Fruit fly (Drosophila melanogaster): ENCODE results near the gene FASN1.

FASN1 gene

dm6 chr2L:3086290-3086876 is 30.0 kb downstream of the FASN1 start:
- TF ChIP-seq pan (optimal IDR thresholded peaks at IDR 0.05) = no peak
- TF ChIP-seq EcR (GFP tag; optimal IDR thresholded peaks at IDR 0.05) = no peak
- no peak for TF ChIP-seq usp (GFP tag; optimal IDR thresholded peaks at IDR 0.05)
- TF ChIP-seq psq (optimal IDR thresholded peaks at IDR 0.05) = no peak
- no peak for TF ChIP-seq CG8478 (optimal IDR thresholded peaks at IDR 0.05)
- no peak for TF ChIP-seq Dll (optimal IDR thresholded peaks at IDR 0.05)

DNA sequence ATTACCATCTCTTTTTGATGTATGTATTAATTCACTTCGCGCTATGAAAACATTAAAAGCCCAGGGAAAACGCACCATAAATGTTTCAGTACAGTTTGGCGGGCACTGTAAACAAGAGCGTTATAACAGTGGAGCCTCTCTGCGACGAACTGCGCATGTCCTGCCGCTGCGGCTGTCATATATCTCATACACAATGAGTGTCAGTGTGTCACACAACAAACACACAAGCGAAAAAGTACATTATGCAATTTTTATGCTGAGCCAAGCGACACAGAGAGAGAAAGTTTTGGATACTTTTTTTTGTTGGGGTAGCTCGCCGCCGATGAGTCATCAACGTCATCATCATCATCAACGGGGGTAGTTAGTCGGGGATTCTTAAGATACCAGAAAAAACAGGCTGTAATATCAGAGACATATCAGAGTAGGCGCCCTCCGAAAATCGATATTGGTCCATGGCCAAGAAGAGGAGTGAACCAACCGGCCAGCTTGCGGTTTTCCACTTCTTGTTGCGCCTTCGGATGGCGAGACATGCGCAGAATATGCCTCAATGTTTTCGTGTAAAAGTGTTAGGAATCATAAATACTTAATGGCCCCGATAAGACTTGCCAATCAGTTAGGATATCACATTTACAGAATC is 32.0 kb downstream of the FASN1 start:
- no peak for TF ChIP-seq EcR (GFP tag; optimal IDR thresholded peaks at IDR 0.05)
- TF ChIP-seq pan (optimal IDR thresholded peaks at IDR 0.05) = no peak
- TF ChIP-seq Dll (optimal IDR thresholded peaks at IDR 0.05) = no peak
- no peak for TF ChIP-seq CG8478 (optimal IDR thresholded peaks at IDR 0.05)
- no peak for TF ChIP-seq usp (GFP tag; optimal IDR thresholded peaks at IDR 0.05)
- TF ChIP-seq psq (optimal IDR thresholded peaks at IDR 0.05) = no peak

DNA sequence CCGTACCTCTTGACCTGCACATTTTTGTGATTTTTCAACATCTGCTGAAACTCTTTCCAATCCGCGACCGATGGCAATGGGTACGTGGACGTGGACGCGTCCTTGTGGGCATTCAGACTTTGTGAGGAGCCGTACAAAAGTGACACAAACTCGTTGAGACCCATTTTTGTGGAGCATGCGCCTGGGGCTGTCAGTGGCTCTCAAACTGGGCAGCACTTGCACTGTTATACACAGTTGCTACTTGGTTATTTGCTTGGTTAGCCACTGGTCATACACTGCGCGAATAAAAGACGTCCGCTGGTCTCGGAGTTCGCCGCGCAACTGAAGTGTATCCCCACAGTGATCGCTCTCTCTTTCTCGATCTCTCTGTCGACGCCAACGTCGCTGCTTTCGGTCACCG is 33.8 kb downstream of the FASN1 start:
- TF ChIP-seq CG8478 (optimal IDR thresholded peaks at IDR 0.05) = no peak
- TF ChIP-seq EcR (GFP tag; optimal IDR thresholded peaks at IDR 0.05) = no peak
- no peak for TF ChIP-seq Dll (optimal IDR thresholded peaks at IDR 0.05)
- TF ChIP-seq psq (optimal IDR thresholded peaks at IDR 0.05) = no peak
- no peak for TF ChIP-seq usp (GFP tag; optimal IDR thresholded peaks at IDR 0.05)
- TF ChIP-seq pan (optimal IDR thresholded peaks at IDR 0.05) = no peak

dm6 chr2L:3092535-3092934 is 36.1 kb downstream of the FASN1 start:
- TF ChIP-seq psq (optimal IDR thresholded peaks at IDR 0.05) (no peak), pan (optimal IDR thresholded peaks at IDR 0.05) (no peak), usp (GFP tag; optimal IDR thresholded peaks at IDR 0.05) (no peak), CG8478 (optimal IDR thresholded peaks at IDR 0.05) (no peak), Dll (optimal IDR thresholded peaks at IDR 0.05) (no peak), EcR (GFP tag; optimal IDR thresholded peaks at IDR 0.05) (no peak)

DNA sequence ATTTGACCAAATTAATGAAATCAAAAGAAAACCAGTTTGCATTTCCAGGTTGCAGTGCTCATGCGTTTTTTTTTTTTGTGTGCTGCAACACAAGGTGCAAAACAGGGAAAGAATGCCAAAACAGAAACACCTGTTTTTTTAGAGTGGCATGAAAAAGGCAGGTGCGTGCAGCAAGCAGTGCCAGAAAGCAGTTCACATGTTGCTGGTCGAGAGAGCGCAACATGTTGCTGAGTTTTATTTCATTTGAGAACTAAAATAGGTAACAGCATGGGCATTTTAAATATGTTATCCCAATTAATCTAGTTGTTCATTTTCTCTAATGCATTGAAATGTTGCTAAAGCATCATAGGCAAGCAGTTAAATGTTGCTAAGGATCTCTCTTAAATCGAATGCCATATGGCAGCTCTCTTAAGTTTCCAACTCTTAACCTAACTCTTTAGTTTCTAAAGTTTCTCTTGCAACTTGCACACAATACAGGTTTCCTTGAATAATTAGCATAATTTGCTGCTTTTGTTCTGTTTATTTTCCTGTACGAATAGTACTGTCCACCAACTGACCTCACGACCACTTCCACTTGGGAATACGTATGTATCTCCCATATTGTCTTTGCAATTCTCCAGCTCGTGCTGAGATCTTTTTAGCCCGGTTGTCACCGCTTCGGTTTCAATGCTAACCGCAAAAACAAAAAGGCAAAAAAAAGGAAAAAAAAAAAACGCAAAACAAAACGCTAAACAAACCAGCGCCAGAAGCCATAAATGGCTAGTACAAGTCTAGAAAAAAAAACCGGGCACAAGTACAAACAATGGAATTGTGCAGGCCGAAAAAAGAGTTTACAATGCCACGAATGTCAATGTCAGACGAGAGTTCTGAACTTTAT is 38.7 kb downstream of the FASN1 start:
- no peak for TF ChIP-seq usp (GFP tag; optimal IDR thresholded peaks at IDR 0.05)
- no peak for TF ChIP-seq Dll (optimal IDR thresholded peaks at IDR 0.05)
- TF ChIP-seq EcR (GFP tag; optimal IDR thresholded peaks at IDR 0.05) = no peak
- TF ChIP-seq pan (optimal IDR thresholded peaks at IDR 0.05) = no peak
- no peak for TF ChIP-seq CG8478 (optimal IDR thresholded peaks at IDR 0.05)
- no peak for TF ChIP-seq psq (optimal IDR thresholded peaks at IDR 0.05)

dm6 chr2L:3099930-3100329 is 43.5 kb downstream of the FASN1 start:
- TF ChIP-seq pan (optimal IDR thresholded peaks at IDR 0.05) (no peak), Dll (optimal IDR thresholded peaks at IDR 0.05) (no peak), psq (optimal IDR thresholded peaks at IDR 0.05) (no peak), usp (GFP tag; optimal IDR thresholded peaks at IDR 0.05) (no peak), EcR (GFP tag; optimal IDR thresholded peaks at IDR 0.05) (no peak), CG8478 (optimal IDR thresholded peaks at IDR 0.05) (no peak)

- TF ChIP-seq psq (optimal IDR thresholded peaks at IDR 0.05) (no peak), EcR (GFP tag; optimal IDR thresholded peaks at IDR 0.05) (no peak), usp (GFP tag; optimal IDR thresholded peaks at IDR 0.05) (no peak)
These were observed 44.4 kb downstream of the FASN1 start for dm6 chr2L:3100812-3101211.

dm6 chr2L:3105895-3106294 is 49.5 kb downstream of the FASN1 start:
- TF ChIP-seq Dll (optimal IDR thresholded peaks at IDR 0.05) = no peak
- no peak for TF ChIP-seq pan (optimal IDR thresholded peaks at IDR 0.05)
- no peak for TF ChIP-seq CG8478 (optimal IDR thresholded peaks at IDR 0.05)
- no peak for TF ChIP-seq usp (GFP tag; optimal IDR thresholded peaks at IDR 0.05)
- TF ChIP-seq EcR (GFP tag; optimal IDR thresholded peaks at IDR 0.05) = no peak
- TF ChIP-seq psq (optimal IDR thresholded peaks at IDR 0.05) = no peak

dm6 chr2L:3107988-3108678 is 51.7 kb downstream of the FASN1 start:
- TF ChIP-seq CG8478 (optimal IDR thresholded peaks at IDR 0.05) (no peak), psq (optimal IDR thresholded peaks at IDR 0.05) (no peak), EcR (GFP tag; optimal IDR thresholded peaks at IDR 0.05) (no peak), Dll (optimal IDR thresholded peaks at IDR 0.05) (no peak), usp (GFP tag; optimal IDR thresholded peaks at IDR 0.05) (no peak), pan (optimal IDR thresholded peaks at IDR 0.05) (no peak)

DNA sequence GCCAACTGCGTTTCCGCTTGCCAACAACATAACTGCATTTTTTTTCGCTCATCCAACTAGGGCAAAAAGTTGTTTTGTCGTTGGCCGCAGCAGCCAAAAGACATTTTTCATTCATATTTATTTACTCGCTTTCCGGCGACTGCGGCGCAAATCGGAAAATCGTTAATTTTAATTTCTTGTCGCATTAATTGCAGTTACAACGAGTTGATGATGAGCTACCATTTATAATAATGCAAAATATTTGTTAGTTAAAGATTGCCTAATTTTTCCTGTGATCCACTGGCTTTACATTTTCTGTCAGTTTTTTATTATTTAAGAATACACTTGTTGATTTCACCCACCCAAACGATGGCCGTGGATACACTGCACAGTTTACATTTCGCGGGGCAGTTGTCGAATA is 53.0 kb downstream of the FASN1 start, which contains the start of gene PpD6:
Gene PpD6, plus strand, starts transcription at position 301 of the 400 bp plus-strand sequence.
- TF ChIP-seq EcR (GFP tag; optimal IDR thresholded peaks at IDR 0.05) (no peak), Dll (optimal IDR thresholded peaks at IDR 0.05) (no peak), usp (GFP tag; optimal IDR thresholded peaks at IDR 0.05) (no peak), psq (optimal IDR thresholded peaks at IDR 0.05) (no peak)

- TF ChIP-seq Dll (optimal IDR thresholded peaks at IDR 0.05) (no peak), EcR (GFP tag; optimal IDR thresholded peaks at IDR 0.05) (no peak), CG8478 (optimal IDR thresholded peaks at IDR 0.05) (no peak), usp (GFP tag; optimal IDR thresholded peaks at IDR 0.05) (no peak), pan (optimal IDR thresholded peaks at IDR 0.05) (no peak), psq (optimal IDR thresholded peaks at IDR 0.05) (no peak)
These were observed 57.7 kb downstream of the FASN1 start for dm6 chr2L:3114132-3114531.

Measured in whole organism.